Worm (Caenorhabditis elegans): ENCODE measurements around the gene C14B9.2.

C14B9.2 gene

ce11 chrIII:8136517-8137099 is 3.1 kb downstream of the C14B9.2 start:
- no peak for TF ChIP-seq saeg-2 (GFP tag; IDR thresholded peaks at IDR 0.05)
- no peak for TF ChIP-seq daf-16 (GFP tag; optimal IDR thresholded peaks at IDR 0.05)
- peak; percentile 40 for TF ChIP-seq daf-16 (tag; optimal IDR thresholded peaks at IDR 0.05)
- peak; percentile 4 for TF ChIP-seq nhr-102 (tag; optimal IDR thresholded peaks at IDR 0.05)
- TF ChIP-seq ZK337.2 (GFP tag; IDR thresholded peaks at IDR 0.05), result no peak
- TF ChIP-seq dve-1 (tag; optimal IDR thresholded peaks at IDR 0.05; ENCODE audit: insufficient read depth), result peak; percentile 43
- peak; percentile 89 for TF ChIP-seq aha-1 (tag)
- TF ChIP-seq php-3 (GFP tag; IDR thresholded peaks at IDR 0.05), result no peak
- no peak for TF ChIP-seq skn-1 (tag; optimal IDR thresholded peaks at IDR 0.05)
- TF ChIP-seq lin-1 (GFP tag; IDR thresholded peaks at IDR 0.05), result no peak
- TF ChIP-seq nhr-42 (GFP tag; IDR thresholded peaks at IDR 0.05), result no peak
- TF ChIP-seq pha-4 (GFP tag; IDR thresholded peaks at IDR 0.05), result peak; percentile 51; the same call in 1 of the 2 replicates
- TF ChIP-seq pha-4 (tag; optimal IDR thresholded peaks at IDR 0.05), result peak; percentile 78
- peak in 1 of 2 experiments; percentile 86 for TF ChIP-seq unc-62 (GFP tag; optimal IDR thresholded peaks at IDR 0.05 in 1 of 2)
- TF ChIP-seq unc-62 (tag; optimal IDR thresholded peaks at IDR 0.05), result no peak
- TF ChIP-seq ama-1 (optimal IDR thresholded peaks at IDR 0.05), result peak; percentile 51
- TF ChIP-seq lsy-2 (tag; optimal IDR thresholded peaks at IDR 0.05), result peak in 1 of 2 experiments; percentile 12
- peak; percentile 14 for TF ChIP-seq hlh-30 (tag; optimal IDR thresholded peaks at IDR 0.05; ENCODE audit: insufficient read depth)
- no peak for TF ChIP-seq ctbp-1 (GFP tag; IDR thresholded peaks at IDR 0.05)
- TF ChIP-seq nhr-28 (tag; optimal IDR thresholded peaks at IDR 0.05), result no peak
- no peak for TF ChIP-seq daf-19 (GFP tag; conservative IDR thresholded peaks at IDR 0.05)

- TF ChIP-seq ceh-62 (tag; optimal IDR thresholded peaks at IDR 0.05), result no peak
- TF ChIP-seq zip-2 (tag; optimal IDR thresholded peaks at IDR 0.05), result no peak
- no peak for TF ChIP-seq lin-29 (GFP tag; IDR thresholded peaks at IDR 0.05)
- no peak for TF ChIP-seq dve-1 (tag; optimal IDR thresholded peaks at IDR 0.05; ENCODE audit: insufficient read depth)
- TF ChIP-seq snpc-4 (tag; optimal IDR thresholded peaks at IDR 0.05), result no peak
- TF ChIP-seq nhr-11 (tag; optimal IDR thresholded peaks at IDR 0.05), result no peak
- no peak for TF ChIP-seq mdt-29 (GFP tag; IDR thresholded peaks at IDR 0.05)
- TF ChIP-seq gei-8 (GFP tag; optimal IDR thresholded peaks at IDR 0.05), result no peak
- TF ChIP-seq tra-1 (GFP tag; IDR thresholded peaks at IDR 0.05), result no peak
- no peak for TF ChIP-seq fos-1 (tag; optimal IDR thresholded peaks at IDR 0.05)
- no peak for TF ChIP-seq tag-97 (GFP tag; IDR thresholded peaks at IDR 0.05)
- no peak for TF ChIP-seq nhr-6 (tag; optimal IDR thresholded peaks at IDR 0.05)
- TF ChIP-seq lsy-2 (tag; optimal IDR thresholded peaks at IDR 0.05), result no peak
- no peak for TF ChIP-seq hlh-11 (tag; optimal IDR thresholded peaks at IDR 0.05)
- TF ChIP-seq duxl-1 (tag; optimal IDR thresholded peaks at IDR 0.05; ENCODE audit: poor library complexity), result no peak
- TF ChIP-seq daf-12 (tag; optimal IDR thresholded peaks at IDR 0.05), result no peak
- no peak for TF ChIP-seq nhr-25 (tag; optimal IDR thresholded peaks at IDR 0.05; ENCODE audit: borderline replicate concordance, insufficient read depth)
- TF ChIP-seq lin-39 (tag; optimal IDR thresholded peaks at IDR 0.05), result no peak
- TF ChIP-seq nhr-42 (GFP tag; IDR thresholded peaks at IDR 0.05), result no peak
- TF ChIP-seq egl-43 (GFP tag; IDR thresholded peaks at IDR 0.05), result no peak
Measured at ce11 chrIII:8137777-8138176, 4.3 kb downstream of the C14B9.2 start, which contains the start of gene hsp-12.2. Gene hsp-12.2, plus strand, starts transcription at chrIII:8138077.

- TF ChIP-seq unc-62 (GFP tag; optimal IDR thresholded peaks at IDR 0.05 in 1 of 2) (peak in 1 of 2 experiments; percentile 96), unc-62 (tag; optimal IDR thresholded peaks at IDR 0.05) (no peak), rbr-2 (tag; optimal IDR thresholded peaks at IDR 0.05) (no peak), aha-1 (tag) (peak; percentile 20)
Measured at ce11 chrIII:8142217-8142616, 8.8 kb downstream of the C14B9.2 start.
